Worm (Caenorhabditis elegans): ENCODE data around the gene gcy-34.

- TF ChIP-seq aly-2 (tag; optimal IDR thresholded peaks at IDR 0.05) (no peak), nhr-76 (tag; optimal IDR thresholded peaks at IDR 0.05) (no peak), zip-4 (GFP tag; optimal IDR thresholded peaks at IDR 0.05) (no peak), nhr-11 (tag; optimal IDR thresholded peaks at IDR 0.05) (no peak), elt-3 (tag; optimal IDR thresholded peaks at IDR 0.05) (no peak), dpl-1 (GFP tag; optimal IDR thresholded peaks at IDR 0.05) (no peak), nhr-12 (tag; optimal IDR thresholded peaks at IDR 0.05) (no peak), nhr-90 (tag; optimal IDR thresholded peaks at IDR 0.05; ENCODE audit: poor library complexity) (no peak), rnt-1 (tag; optimal IDR thresholded peaks at IDR 0.05) (no peak)
Observed at ce11 chrV:13360254-13360653, 25.4 kb downstream of the gcy-34 start, which contains the start of gene F32H5.4.
